Fruit fly (Drosophila melanogaster): ENCODE data around the gene SLIRP1.
A peak's percentile ranks its signal among the peaks of the same experiment; 100 is the strongest.

The SLIRP1 gene

dm6 chrX:21366311-21366990 lies 47.4 kb upstream of the SLIRP1 start (continued):
- TF ChIP-seq sim (GFP tag; IDR thresholded peaks at IDR 0.05) (peak; percentile 61; the same call in 1 of the 2 replicates), CkIIα-i1 (GFP tag; IDR thresholded peaks at IDR 0.05) (no peak; the same call in 1 of the 2 replicates), CG32532 (GFP tag; IDR thresholded peaks at IDR 0.05) (peak; percentile 86), org-1 (GFP tag; optimal IDR thresholded peaks at IDR 0.05) (peak; percentile 91), E2f2 (GFP tag; IDR thresholded peaks at IDR 0.05) (peak; percentile 69), CG7963 (GFP tag; IDR thresholded peaks at IDR 0.05; ENCODE audit: partially characterized antibody) (no peak), CG11695 (GFP tag; IDR thresholded peaks at IDR 0.05) (peak; percentile 88), Fer3 (tag; optimal IDR thresholded peaks at IDR 0.05) (peak; percentile 93), nom (GFP tag; optimal IDR thresholded peaks at IDR 0.05) (peak; percentile 55), luna (GFP tag; optimal IDR thresholded peaks at IDR 0.05) (no peak), CG14710 (tag; optimal IDR thresholded peaks at IDR 0.05) (peak; percentile 91), CG1832 (GFP tag; optimal IDR thresholded peaks at IDR 0.05) (no peak), CG3726 (GFP tag; IDR thresholded peaks at IDR 0.05) (peak; percentile 53; the same call in 1 of the 3 replicates), gro (GFP tag; optimal IDR thresholded peaks at IDR 0.05) (peak; percentile 14), Oli (tag; optimal IDR thresholded peaks at IDR 0.05) (peak; percentile 94), CG10147 (GFP tag; optimal IDR thresholded peaks at IDR 0.05) (peak; percentile 93), CG7357 (GFP tag; IDR thresholded peaks at IDR 0.05) (peak; percentile 82; the same call in 2 of the 3 replicates), kay (GFP tag; optimal IDR thresholded peaks at IDR 0.05) (peak; percentile 80), Adf1 (GFP tag; IDR thresholded peaks at IDR 0.05) (peak; percentile 70), sima (GFP tag; optimal IDR thresholded peaks at IDR 0.05) (no peak), CG8290 (GFP tag; optimal IDR thresholded peaks at IDR 0.05) (peak; percentile 59), CG8290 (tag; optimal IDR thresholded peaks at IDR 0.05) (peak in 1 of 2 experiments; percentile 69), Usf (GFP tag; optimal IDR thresholded peaks at IDR 0.05) (peak; percentile 70), CG12659 (GFP tag; optimal IDR thresholded peaks at IDR 0.05) (peak; percentile 96), sens-2 (GFP tag; IDR thresholded peaks at IDR 0.05) (0 out of 2 replicates have a peak, but pooled peaks have one; percentile 13), Dref (GFP tag; IDR thresholded peaks at IDR 0.05) (no peak), oc (tag; optimal IDR thresholded peaks at IDR 0.05) (peak; percentile 85), Taf1 (GFP tag; IDR thresholded peaks at IDR 0.05) (peak; percentile 71), tx (GFP tag; optimal IDR thresholded peaks at IDR 0.05) (no peak), CG31224 (GFP tag; IDR thresholded peaks at IDR 0.05) (peak; percentile 74), abd-A (tag; optimal IDR thresholded peaks at IDR 0.05) (no peak), MBD-R2 (GFP tag; IDR thresholded peaks at IDR 0.05) (peak; percentile 67; the same call in 1 of the 2 replicates), nau (GFP tag; optimal IDR thresholded peaks at IDR 0.05) (peak; percentile 90), Mes4 (GFP tag; optimal IDR thresholded peaks at IDR 0.05) (no peak), CG12391 (tag; optimal IDR thresholded peaks at IDR 0.05) (peak; percentile 93), Vsx1 (GFP tag; optimal IDR thresholded peaks at IDR 0.05) (peak; percentile 84), schlank (tag; optimal IDR thresholded peaks at IDR 0.05) (peak; percentile 80), CG1529 (GFP tag; optimal IDR thresholded peaks at IDR 0.05) (peak; percentile 87), pnt (GFP tag; optimal IDR thresholded peaks at IDR 0.05) (peak; percentile 63), CG13424 (tag; optimal IDR thresholded peaks at IDR 0.05) (peak; percentile 96), en (GFP tag; optimal IDR thresholded peaks at IDR 0.05) (no peak), CG9797 (GFP tag; optimal IDR thresholded peaks at IDR 0.05) (peak; percentile 6), Ravus (GFP tag; IDR thresholded peaks at IDR 0.05) (peak; percentile 80), Ssrp (tag; optimal IDR thresholded peaks at IDR 0.05) (peak; percentile 92), CG16779 (GFP tag; IDR thresholded peaks at IDR 0.05) (peak; percentile 71), Sin3A (optimal IDR thresholded peaks at IDR 0.05) (no peak), corto (GFP tag; optimal IDR thresholded peaks at IDR 0.05) (peak; percentile 73), maf-S (GFP tag; optimal IDR thresholded peaks at IDR 0.05) (peak; percentile 35), CG12769 (tag; optimal IDR thresholded peaks at IDR 0.05) (peak; percentile 82), Aef1 (GFP tag; IDR thresholded peaks at IDR 0.05) (peak; percentile 89)

Data from whole organism, embryonic.